Worm (Caenorhabditis elegans): ENCODE measurements around the gene gln-2.

ce11 chrIII:9950244-9950643, 5.6 kb upstream of the gln-2 start, which contains the start of gene K03H1.13:
- no peak for TF ChIP-seq ama-1 (optimal IDR thresholded peaks at IDR 0.05)
- no peak for TF ChIP-seq nhr-11 (tag; optimal IDR thresholded peaks at IDR 0.05)
- TF ChIP-seq tbx-2 (tag; optimal IDR thresholded peaks at IDR 0.05): no peak
- no peak for TF ChIP-seq pqm-1 (tag; optimal IDR thresholded peaks at IDR 0.05)
